Worm (Caenorhabditis elegans): ENCODE data around the gene tdp-1.

DNA sequence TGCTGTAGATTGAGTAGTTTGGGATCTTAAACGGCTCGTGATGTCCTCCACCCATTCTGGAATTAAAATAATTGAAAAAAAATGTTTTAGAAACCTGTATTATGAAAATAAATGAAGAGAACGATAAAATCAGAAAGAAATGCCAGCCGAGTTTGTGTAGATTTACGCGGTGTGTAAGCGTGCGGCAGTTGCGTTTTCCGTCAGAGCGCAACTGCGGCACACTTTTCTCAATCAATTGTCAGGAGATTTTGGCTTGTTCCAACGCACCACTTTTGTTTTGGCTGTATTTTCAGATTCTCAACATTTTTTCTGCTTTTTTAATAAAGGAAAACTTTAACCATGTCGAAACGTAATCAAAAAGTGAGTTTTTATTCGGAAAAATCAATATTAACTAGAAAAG is 32.8 kb upstream of the tdp-1 start, which contains the start of the genes ndub-3 and C18E9.2:
- TF ChIP-seq hmbx-1 (tag; optimal IDR thresholded peaks at IDR 0.05) = no peak
- TF ChIP-seq ama-1 (optimal IDR thresholded peaks at IDR 0.05) = no peak
- no peak for TF ChIP-seq tra-4 (tag; optimal IDR thresholded peaks at IDR 0.05)
- TF ChIP-seq pes-1 (GFP tag; IDR thresholded peaks at IDR 0.05) = no peak
- no peak for TF ChIP-seq ets-7 (tag; optimal IDR thresholded peaks at IDR 0.05)
- no peak for TF ChIP-seq flt-1 (GFP tag; IDR thresholded peaks at IDR 0.05)
- no peak for TF ChIP-seq F13C5.2 (tag; optimal IDR thresholded peaks at IDR 0.05)

Measured in whole organism, early embryonic.